Worm (Caenorhabditis elegans) whole organism, L4 larva: ENCODE data around the gene F31D4.8.

Experiments
- R02D3.7 ChIP-seq: fragments of 150-350 bp; sonication (generic microtip); optimal IDR thresholded peaks from 3 replicates; lab custom pipeline; 2014; ENCODE audit warnings: missing biosample characterization, missing genetic modification characterization
- Y105C5A.15 ChIP-seq: fragments of 200-800 bp; sonication (Bioruptor generic); IDR thresholded peaks from 2 replicates; pipeline ENCODE4 v1.3.6; 2022; ENCODE audit warnings: missing genetic modification characterization, missing compliant biosample characterization
- aha-1 ChIP-seq: fragments of 150-350 bp; peaks from one replicate; lab custom pipeline; 2014; ENCODE audit warnings: missing biosample characterization, missing genetic modification characterization
- ceh-32 ChIP-seq: sonication (generic microtip); optimal IDR thresholded peaks from 2 replicates; lab custom pipeline; 2016; ENCODE audit warnings: mild to moderate bottlenecking, missing genetic modification characterization, missing compliant biosample characterization; ENCODE audit not compliant: poor library complexity
- cey-2 ChIP-seq: sonication (generic microtip); optimal IDR thresholded peaks from 3 replicates; lab custom pipeline; 2017; ENCODE audit warnings: missing genetic modification characterization, mild to moderate bottlenecking, missing compliant biosample characterization, antibody characterized with exemption, borderline replicate concordance; ENCODE audit not compliant: insufficient read depth
- daf-8 ChIP-seq: fragments of 200-800 bp; sonication (Bioruptor generic); IDR thresholded peaks from 2 replicates; pipeline ENCODE4 v1.3.6; 2022; ENCODE audit warnings: missing genetic modification characterization, missing compliant biosample characterization
- dpl-1 ChIP-seq: fragments of 150-350 bp; optimal IDR thresholded peaks from 2 replicates; lab custom pipeline; 2014; ENCODE audit warnings: missing biosample characterization, missing genetic modification reagents, missing genetic modification characterization
- fkh-10 ChIP-seq: fragments of 150-350 bp; optimal IDR thresholded peaks from 2 replicates; lab custom pipeline; 2014; ENCODE audit warnings: missing biosample characterization, missing genetic modification reagents, missing genetic modification characterization
- hlh-30 ChIP-seq: sonication (generic microtip); optimal IDR thresholded peaks from 2 replicates; lab custom pipeline; 2017; ENCODE audit warnings: antibody characterized with exemption, mild to moderate bottlenecking, missing genetic modification characterization, missing compliant biosample characterization; ENCODE audit not compliant: insufficient read depth
- nhr-6 ChIP-seq: fragments of 150-350 bp; optimal IDR thresholded peaks from 2 replicates; lab custom pipeline; 2014; ENCODE audit warnings: missing biosample characterization, missing genetic modification characterization
- snpc-4 ChIP-seq: fragments of 150-350 bp; optimal IDR thresholded peaks from 2 replicates; lab custom pipeline; 2014; ENCODE audit warnings: missing biosample characterization, missing genetic modification characterization
- unc-39 ChIP-seq: sonication (generic microtip); optimal IDR thresholded peaks from 2 replicates; lab custom pipeline; 2017; ENCODE audit warnings: missing biosample characterization, missing genetic modification characterization
- zip-2 ChIP-seq: fragments of 150-350 bp; optimal IDR thresholded peaks from 2 replicates; lab custom pipeline; 2014; ENCODE audit warnings: missing biosample characterization, missing genetic modification characterization
- ztf-11 ChIP-seq: fragments of 150-350 bp; optimal IDR thresholded peaks from 2 replicates; lab custom pipeline; 2014; ENCODE audit warnings: missing biosample characterization, missing genetic modification characterization

- TF ChIP-seq ztf-11, result no peak
- TF ChIP-seq hlh-30 (tag; lab: Kevin White, UChicago), result no peak
- no peak for TF ChIP-seq dpl-1 (GFP tag; lab: Kevin White, UChicago)
- TF ChIP-seq fkh-10 (GFP tag; lab: Kevin White, UChicago), result no peak
- TF ChIP-seq Y105C5A.15 (GFP tag; lab: Robert Waterston, UW), result no peak
- TF ChIP-seq unc-39, result no peak
- no peak for TF ChIP-seq ceh-32 (tag; lab: Kevin White, UChicago)
- TF ChIP-seq R02D3.7, result no peak
- TF ChIP-seq zip-2 (tag; lab: Kevin White, UChicago), result no peak
- no peak for TF ChIP-seq nhr-6 (tag; lab: Kevin White, UChicago)
- no peak for TF ChIP-seq cey-2 (tag; lab: Kevin White, UChicago)
- TF ChIP-seq daf-8 (GFP tag; lab: Robert Waterston, UW), result no peak
- TF ChIP-seq snpc-4 (tag; lab: Kevin White, UChicago), result no peak
- no peak for TF ChIP-seq aha-1 (tag; lab: Kevin White, UChicago)
These were observed 23.6 kb upstream of the F31D4.8 start for ce11 chrV:20891871-20892270.
